Worm (Caenorhabditis elegans): Measurements from ENCODE around the gene C34H4.2.

C34H4.2 gene

DNA sequence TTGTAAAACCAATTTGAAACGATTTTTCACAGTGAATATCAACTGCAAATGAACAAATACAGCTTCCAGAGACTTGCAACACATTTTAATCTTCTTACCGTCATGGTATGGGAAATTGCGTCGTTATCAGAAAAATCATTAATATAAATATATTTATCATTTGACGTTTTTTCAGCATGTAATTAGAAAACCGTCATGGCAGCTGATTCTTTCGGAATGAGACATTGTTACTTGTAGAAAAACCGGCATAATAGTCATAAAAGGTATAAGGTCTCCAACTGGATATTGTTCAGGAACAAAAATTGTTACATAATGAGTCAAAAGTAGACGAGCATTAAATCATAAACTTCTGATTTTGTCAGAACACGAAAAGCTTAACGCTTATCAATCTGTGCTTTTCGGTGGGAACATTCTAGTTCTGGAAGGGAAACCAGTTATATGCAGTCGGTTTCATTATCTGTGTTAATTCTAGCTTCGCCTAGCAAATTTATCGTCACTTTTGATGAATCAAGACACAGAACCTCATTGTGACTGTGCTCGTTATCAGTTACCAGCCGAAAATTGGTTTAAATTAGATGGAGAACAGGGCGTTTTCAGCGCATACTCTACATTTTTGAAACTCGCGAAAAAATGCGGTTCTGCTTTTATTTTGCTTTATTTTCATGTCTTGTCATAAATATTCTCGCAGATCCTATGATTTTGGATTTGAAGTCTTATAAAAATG lies at the start of gene C34H4.2:
Gene C34H4.2 (plus strand): TSS at position 558 of the 724 bp plus-strand sequence.
- TF ChIP-seq elt-1 (tag; optimal IDR thresholded peaks at IDR 0.05; ENCODE audit: borderline replicate concordance, insufficient read depth) (no peak), nhr-237 (tag; optimal IDR thresholded peaks at IDR 0.05) (no peak), tbx-8 (GFP tag; optimal IDR thresholded peaks at IDR 0.05) (no peak), zip-8 (tag; optimal IDR thresholded peaks at IDR 0.05) (no peak), lin-13 (tag; optimal IDR thresholded peaks at IDR 0.05) (no peak), ceh-83 (GFP tag; optimal IDR thresholded peaks at IDR 0.05) (no peak), nhr-2 (tag; optimal IDR thresholded peaks at IDR 0.05) (no peak), ceh-43 (GFP tag; optimal IDR thresholded peaks at IDR 0.05) (no peak), hlh-1 (tag; optimal IDR thresholded peaks at IDR 0.05) (no peak), mls-2 (tag; optimal IDR thresholded peaks at IDR 0.05) (no peak), pha-4 (tag; optimal IDR thresholded peaks at IDR 0.05) (no peak), sem-2 (GFP tag; optimal IDR thresholded peaks at IDR 0.05) (no peak), sptf-1 (tag; optimal IDR thresholded peaks at IDR 0.05) (no peak), unc-62 (GFP tag; optimal IDR thresholded peaks at IDR 0.05) (no peak), nhr-76 (tag; optimal IDR thresholded peaks at IDR 0.05) (no peak)

DNA sequence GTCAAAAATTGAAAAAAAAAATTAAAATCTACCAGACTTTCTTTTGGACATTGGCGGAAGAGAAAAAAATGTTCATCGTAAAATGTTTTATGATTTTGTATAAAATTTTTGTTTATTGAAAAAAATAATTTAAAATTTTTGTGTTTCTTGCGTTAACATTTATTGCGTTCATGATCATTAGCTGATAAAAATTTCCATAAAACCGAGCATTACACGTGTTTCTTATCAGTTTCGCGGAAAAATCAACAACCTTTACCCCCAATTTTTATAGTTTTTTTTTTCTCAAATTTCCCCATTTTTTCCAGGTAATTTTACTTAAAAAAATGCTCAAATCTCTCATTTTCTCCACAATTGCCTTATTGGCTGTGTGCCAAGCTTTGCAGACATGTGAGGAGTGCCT lies 43.3 kb upstream of the C34H4.2 start, which contains the start of gene txt-4:
Gene txt-4 (plus strand): TSS at position 324 of the 400 bp plus-strand sequence.
- no peak for TF ChIP-seq nhr-28 (tag; optimal IDR thresholded peaks at IDR 0.05)
- TF ChIP-seq tbx-8 (GFP tag; optimal IDR thresholded peaks at IDR 0.05): no peak
- no peak for TF ChIP-seq zip-8 (tag; optimal IDR thresholded peaks at IDR 0.05)
- TF ChIP-seq blmp-1 (tag; optimal IDR thresholded peaks at IDR 0.05): no peak
- no peak for TF ChIP-seq flh-1 (GFP tag; optimal IDR thresholded peaks at IDR 0.05)
- TF ChIP-seq hlh-1 (tag; optimal IDR thresholded peaks at IDR 0.05): no peak
- no peak for TF ChIP-seq ceh-83 (GFP tag; optimal IDR thresholded peaks at IDR 0.05)
- no peak for TF ChIP-seq nhr-2 (tag; optimal IDR thresholded peaks at IDR 0.05)
- TF ChIP-seq sem-2 (GFP tag; optimal IDR thresholded peaks at IDR 0.05): no peak

DNA sequence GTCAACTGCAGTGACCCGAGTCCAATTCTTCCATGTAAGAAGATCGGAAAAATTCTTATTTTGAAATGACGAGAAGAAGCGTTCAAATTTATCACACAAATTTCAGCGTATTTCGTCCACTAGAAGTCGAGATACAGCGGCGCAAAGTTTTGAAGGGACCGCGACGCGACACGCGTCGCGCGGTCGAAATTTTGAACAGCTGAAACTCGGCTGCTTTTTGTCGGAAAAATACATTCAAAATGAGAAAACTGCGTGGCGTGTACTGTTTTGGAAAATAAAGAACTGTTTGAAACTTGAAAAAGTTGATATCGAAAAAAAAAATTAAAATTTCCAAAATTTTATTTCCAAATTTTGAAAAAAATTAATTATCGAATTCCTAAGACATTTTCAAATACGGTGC lies 40.6 kb upstream of the C34H4.2 start:
- TF ChIP-seq ceh-43 (GFP tag; optimal IDR thresholded peaks at IDR 0.05) (no peak), flh-1 (GFP tag; optimal IDR thresholded peaks at IDR 0.05) (no peak), nhr-76 (tag; optimal IDR thresholded peaks at IDR 0.05) (no peak), hlh-1 (tag; optimal IDR thresholded peaks at IDR 0.05) (no peak), sptf-1 (tag; optimal IDR thresholded peaks at IDR 0.05) (no peak), mep-1 (tag; optimal IDR thresholded peaks at IDR 0.05) (no peak), drap-1 (GFP tag; optimal IDR thresholded peaks at IDR 0.05) (no peak), bed-3 (GFP tag; optimal IDR thresholded peaks at IDR 0.05) (no peak), ceh-39 (tag; optimal IDR thresholded peaks at IDR 0.05) (no peak), tbx-8 (GFP tag; optimal IDR thresholded peaks at IDR 0.05) (no peak), unc-62 (GFP tag; optimal IDR thresholded peaks at IDR 0.05) (no peak), nhr-12 (tag; optimal IDR thresholded peaks at IDR 0.05) (no peak), elt-3 (tag; optimal IDR thresholded peaks at IDR 0.05) (no peak), snpc-4 (tag; optimal IDR thresholded peaks at IDR 0.05) (no peak), cnd-1 (tag; optimal IDR thresholded peaks at IDR 0.05) (no peak), elt-1 (tag; optimal IDR thresholded peaks at IDR 0.05; ENCODE audit: borderline replicate concordance, insufficient read depth) (no peak), mls-2 (tag; optimal IDR thresholded peaks at IDR 0.05) (no peak), ztf-11 (tag; optimal IDR thresholded peaks at IDR 0.05) (no peak), unc-120 (tag; optimal IDR thresholded peaks at IDR 0.05; ENCODE audit: poor library complexity, severe bottlenecking) (no peak), nhr-237 (tag; optimal IDR thresholded peaks at IDR 0.05) (no peak)

DNA sequence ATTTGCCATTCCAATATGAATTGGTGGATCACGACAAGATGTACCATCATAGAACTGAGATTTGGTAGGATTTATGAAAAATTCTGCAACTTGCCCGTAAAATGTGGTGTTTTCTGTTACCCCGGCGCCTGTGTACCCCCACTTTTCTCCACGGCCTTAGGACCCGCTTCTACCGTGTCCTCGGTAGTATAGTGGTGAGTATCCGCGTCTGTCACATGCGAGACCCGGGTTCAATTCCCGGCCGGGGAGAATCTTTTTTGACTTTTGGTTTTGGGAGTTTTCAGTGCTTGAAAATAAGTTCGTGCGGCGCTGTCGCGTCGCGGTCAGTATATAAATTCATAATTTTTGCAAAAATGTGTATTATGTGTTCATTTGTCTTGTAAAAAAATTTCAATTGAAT lies 39.1 kb upstream of the C34H4.2 start:
- TF ChIP-seq lsy-2 (tag; optimal IDR thresholded peaks at IDR 0.05) (no peak), cnd-1 (tag; optimal IDR thresholded peaks at IDR 0.05) (peak; percentile 41), ham-2 (GFP tag; optimal IDR thresholded peaks at IDR 0.05) (peak; percentile 10), sem-2 (GFP tag; optimal IDR thresholded peaks at IDR 0.05) (peak; percentile 22), mls-2 (tag; optimal IDR thresholded peaks at IDR 0.05) (peak; percentile 12)

DNA sequence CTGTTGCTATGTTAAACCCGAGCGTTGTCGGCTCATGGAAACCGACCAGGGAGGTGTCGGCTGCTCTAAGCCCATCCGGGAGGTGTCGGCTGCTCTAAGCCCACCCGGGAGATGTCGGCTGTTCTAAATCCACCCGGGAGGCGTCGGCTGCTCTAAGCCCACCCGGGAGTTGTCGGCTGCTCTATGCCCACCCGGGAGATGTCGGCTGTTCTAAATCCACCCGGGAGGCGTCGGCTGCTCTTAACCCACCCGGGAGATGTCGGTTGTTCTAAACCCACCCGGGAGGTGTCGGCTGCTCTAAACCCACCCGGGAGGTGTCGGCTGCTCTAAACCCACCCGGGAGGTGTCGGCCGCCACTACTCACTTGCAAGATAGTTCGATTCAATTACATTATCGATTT lies 37.7 kb upstream of the C34H4.2 start:
- TF ChIP-seq zip-8 (tag; optimal IDR thresholded peaks at IDR 0.05) (no peak), ham-2 (GFP tag; optimal IDR thresholded peaks at IDR 0.05) (no peak), hlh-1 (tag; optimal IDR thresholded peaks at IDR 0.05) (no peak), blmp-1 (tag; optimal IDR thresholded peaks at IDR 0.05) (no peak), ceh-83 (GFP tag; optimal IDR thresholded peaks at IDR 0.05) (no peak), cnd-1 (tag; optimal IDR thresholded peaks at IDR 0.05) (no peak), sem-2 (GFP tag; optimal IDR thresholded peaks at IDR 0.05) (no peak), tbx-8 (GFP tag; optimal IDR thresholded peaks at IDR 0.05) (no peak), elt-3 (tag; optimal IDR thresholded peaks at IDR 0.05) (no peak)

All from whole organism, mixed stage, embryonic.